Fruit fly (Drosophila melanogaster): ENCODE results near the gene CG12535.
A peak's percentile ranks its signal among the peaks of the same experiment; 100 is the strongest.

The CG12535 gene

dm6 chrX:3403411-3403810 lies 45.3 kb downstream of the CG12535 start (continued):
- no peak for TF ChIP-seq Gsc (GFP tag; IDR thresholded peaks at IDR 0.05)
- no peak for TF ChIP-seq ac (GFP tag; optimal IDR thresholded peaks at IDR 0.05)
- TF ChIP-seq CG32532 (GFP tag; IDR thresholded peaks at IDR 0.05) = peak; percentile 50
- no peak for TF ChIP-seq CG3847 (GFP tag; IDR thresholded peaks at IDR 0.05)
- TF ChIP-seq Optix (GFP tag; IDR thresholded peaks at IDR 0.05) = no peak
- no peak for TF ChIP-seq Drgx (GFP tag; IDR thresholded peaks at IDR 0.05)
- peak; percentile 22 to 24 for TF ChIP-seq Pdp1 (GFP tag; optimal IDR thresholded peaks at IDR 0.05)
- no peak for TF ChIP-seq HmgZ (tag; optimal IDR thresholded peaks at IDR 0.05)
- 0 out of 3 replicates have a peak, but pooled peaks have one; percentile 8 for TF ChIP-seq H15 (GFP tag; IDR thresholded peaks at IDR 0.05)
- peak; percentile 53 for TF ChIP-seq CG12769 (tag; optimal IDR thresholded peaks at IDR 0.05)
- no peak for TF ChIP-seq Lpt (GFP tag; optimal IDR thresholded peaks at IDR 0.05)
- no peak for TF ChIP-seq CrebB (tag; optimal IDR thresholded peaks at IDR 0.05)
- no peak for TF ChIP-seq Chrac-16 (GFP tag; optimal IDR thresholded peaks at IDR 0.05)
- 0 out of 2 replicates have a peak, but pooled peaks have one; percentile 23 for TF ChIP-seq ara (GFP tag; IDR thresholded peaks at IDR 0.05)
- TF ChIP-seq Hmx (GFP tag; optimal IDR thresholded peaks at IDR 0.05) = no peak
- peak; percentile 16 for TF ChIP-seq fd96Cb (tag; optimal IDR thresholded peaks at IDR 0.05)
- TF ChIP-seq ken (GFP tag; IDR thresholded peaks at IDR 0.05) = 0 out of 3 replicates have a peak, but pooled peaks have one; percentile 33
- TF ChIP-seq CG10462 (GFP tag; optimal IDR thresholded peaks at IDR 0.05) = no peak
- TF ChIP-seq sna (GFP tag; IDR thresholded peaks at IDR 0.05; ENCODE audit: partially characterized antibody) = no peak
- TF ChIP-seq unpg (GFP tag; optimal IDR thresholded peaks at IDR 0.05) = peak; percentile 36
- no peak for TF ChIP-seq tio (GFP tag; optimal IDR thresholded peaks at IDR 0.05)
- TF ChIP-seq HLHmδ (GFP tag; optimal IDR thresholded peaks at IDR 0.05) = no peak
- no peak for TF ChIP-seq pum (GFP tag; optimal IDR thresholded peaks at IDR 0.05)
- no peak for TF ChIP-seq CG6791 (GFP tag; IDR thresholded peaks at IDR 0.05; ENCODE audit: partially characterized antibody)
- no peak for TF ChIP-seq Aef1 (GFP tag; IDR thresholded peaks at IDR 0.05)
- TF ChIP-seq ftz-f1 (GFP tag; optimal IDR thresholded peaks at IDR 0.05) = no peak
- peak; percentile 8 for TF ChIP-seq CG8924 (tag; optimal IDR thresholded peaks at IDR 0.05)
- no peak for TF ChIP-seq CG4328 (GFP tag; optimal IDR thresholded peaks at IDR 0.05)
- TF ChIP-seq pita (GFP tag; optimal IDR thresholded peaks at IDR 0.05) = no peak
- TF ChIP-seq CG6254 (GFP tag; optimal IDR thresholded peaks at IDR 0.05) = no peak
- TF ChIP-seq pan (optimal IDR thresholded peaks at IDR 0.05) = no peak
- peak in 1 of 2 experiments; percentile 24 for TF ChIP-seq pan (GFP tag; optimal IDR thresholded peaks at IDR 0.05 in 1 of 2, IDR thresholded peaks at IDR 0.05 in 1 of 2)
- TF ChIP-seq Ets97D (GFP tag; optimal IDR thresholded peaks at IDR 0.05) = no peak
- no peak for TF ChIP-seq CG3995 (GFP tag; optimal IDR thresholded peaks at IDR 0.05)
- no peak for TF ChIP-seq sug (tag; optimal IDR thresholded peaks at IDR 0.05)
- TF ChIP-seq abd-A (tag; optimal IDR thresholded peaks at IDR 0.05) = no peak
- TF ChIP-seq HLH3B (GFP tag; IDR thresholded peaks at IDR 0.05) = no peak
- no peak for TF ChIP-seq CG15011 (GFP tag; optimal IDR thresholded peaks at IDR 0.05)
- no peak for TF ChIP-seq CG8359 (GFP tag; optimal IDR thresholded peaks at IDR 0.05; ENCODE audit: borderline replicate concordance)
- no peak for TF ChIP-seq CG17568 (GFP tag; optimal IDR thresholded peaks at IDR 0.05)
- TF ChIP-seq Xrp1 (GFP tag; IDR thresholded peaks at IDR 0.05) = peak; percentile 51
- 0 out of 2 replicates have a peak, but pooled peaks have one; percentile 22 for TF ChIP-seq Ada2b (GFP tag; IDR thresholded peaks at IDR 0.05)
- TF ChIP-seq caup (GFP tag; optimal IDR thresholded peaks at IDR 0.05; ENCODE audit: severe bottlenecking) = no peak
- no peak for TF ChIP-seq odd (GFP tag; optimal IDR thresholded peaks at IDR 0.05)
- TF ChIP-seq PHDP (tag; optimal IDR thresholded peaks at IDR 0.05) = peak; percentile 28
- no peak for TF ChIP-seq CG6689 (GFP tag; IDR thresholded peaks at IDR 0.05)
- no peak for TF ChIP-seq Hsf (GFP tag; optimal IDR thresholded peaks at IDR 0.05)
- no peak for TF ChIP-seq Sox100B (GFP tag; optimal IDR thresholded peaks at IDR 0.05)
- no peak for TF ChIP-seq rib (GFP tag; IDR thresholded peaks at IDR 0.05)
- no peak for TF ChIP-seq Dref (GFP tag; IDR thresholded peaks at IDR 0.05)
- no peak for TF ChIP-seq hth (optimal IDR thresholded peaks at IDR 0.05)
- 0 out of 2 replicates have a peak, but pooled peaks have one; percentile 23 for TF ChIP-seq H2.0 (GFP tag; IDR thresholded peaks at IDR 0.05)
